Worm (Caenorhabditis elegans) whole organism, mixed stage, embryonic: ENCODE results near the gene K07F5.7.

Source experiments
- blmp-1 ChIP-seq: fragments of 150-350 bp; optimal IDR thresholded peaks from 2 replicates; lab custom pipeline; 2014; ENCODE audit warnings: missing biosample characterization, missing genetic modification characterization
- ceh-83 ChIP-seq: fragments of 200-800 bp; sonication (Bioruptor generic); optimal IDR thresholded peaks from 2 replicates; lab custom pipeline; 2018; ENCODE audit warnings: mild to moderate bottlenecking, missing genetic modification characterization, missing compliant biosample characterization
- ces-1 ChIP-seq: fragments of 150-350 bp; optimal IDR thresholded peaks from 2 replicates; lab custom pipeline; 2014; ENCODE audit warnings: missing biosample characterization, missing genetic modification reagents, missing genetic modification characterization
- elt-1 ChIP-seq: sonication (generic microtip); optimal IDR thresholded peaks from 2 replicates; lab custom pipeline; 2017; ENCODE audit warnings: missing genetic modification characterization, mild to moderate bottlenecking, missing compliant biosample characterization, antibody characterized with exemption, moderate library complexity, borderline replicate concordance; ENCODE audit not compliant: insufficient read depth
- hlh-1 ChIP-seq: fragments of 150-350 bp; optimal IDR thresholded peaks from 2 replicates; lab custom pipeline; 2014; ENCODE audit warnings: missing biosample characterization, missing genetic modification reagents, missing genetic modification characterization
- lin-13 ChIP-seq: fragments of 150-350 bp; optimal IDR thresholded peaks from 2 replicates; lab custom pipeline; 2014; ENCODE audit warnings: missing biosample characterization, missing genetic modification characterization
- mep-1 ChIP-seq: fragments of 150-350 bp; optimal IDR thresholded peaks from 2 replicates; lab custom pipeline; 2017; ENCODE audit warnings: missing biosample characterization, missing genetic modification reagents, missing genetic modification characterization, inconsistent platforms
- nhr-2 ChIP-seq: fragments of 150-350 bp; optimal IDR thresholded peaks from 2 replicates; lab custom pipeline; 2014; ENCODE audit warnings: missing biosample characterization, missing genetic modification characterization
- nhr-76 ChIP-seq: sonication (generic microtip); optimal IDR thresholded peaks from 2 replicates; lab custom pipeline; 2017; ENCODE audit warnings: missing biosample characterization, missing genetic modification characterization
- pha-4 ChIP-seq: fragments of 150-350 bp; optimal IDR thresholded peaks from 2 replicates; lab custom pipeline; 2018; ENCODE audit warnings: missing biosample characterization, missing genetic modification reagents, missing genetic modification characterization
- snpc-4 ChIP-seq: fragments of 150-350 bp; optimal IDR thresholded peaks from 2 replicates; lab custom pipeline; 2014; ENCODE audit warnings: missing biosample characterization, missing genetic modification characterization
- sptf-1 ChIP-seq: sonication (generic microtip); optimal IDR thresholded peaks from 2 replicates; lab custom pipeline; 2017; ENCODE audit warnings: mild to moderate bottlenecking, missing genetic modification characterization, moderate library complexity, missing compliant biosample characterization
- unc-39 ChIP-seq: fragments of 150-350 bp; optimal IDR thresholded peaks from 2 replicates; lab custom pipeline; 2014; ENCODE audit warnings: missing biosample characterization, missing genetic modification characterization
- unc-62 ChIP-seq: fragments of 150-350 bp; optimal IDR thresholded peaks from 2 replicates; lab custom pipeline; 2014; ENCODE audit warnings: missing biosample characterization, missing genetic modification reagents, missing genetic modification characterization

- TF ChIP-seq ceh-83 (GFP tag; lab: Kevin White, UChicago): no peak
- TF ChIP-seq elt-1 (tag; lab: Kevin White, UChicago): no peak
- no peak for TF ChIP-seq nhr-76 (tag; lab: Kevin White, UChicago)
- TF ChIP-seq unc-62 (GFP tag; lab: Kevin White, UChicago): no peak
- no peak for TF ChIP-seq blmp-1
- TF ChIP-seq lin-13 (tag; lab: Kevin White, UChicago): no peak
- TF ChIP-seq hlh-1 (tag; lab: Kevin White, UChicago): no peak
- no peak for TF ChIP-seq nhr-2
- TF ChIP-seq snpc-4 (tag; lab: Kevin White, UChicago): no peak
- no peak for TF ChIP-seq sptf-1 (tag; lab: Kevin White, UChicago)
- no peak for TF ChIP-seq pha-4 (tag; lab: Kevin White, UChicago)
- TF ChIP-seq ces-1 (GFP tag; lab: Kevin White, UChicago): no peak
- TF ChIP-seq mep-1: no peak
- no peak for TF ChIP-seq unc-39 (tag; lab: Kevin White, UChicago)
Measured at ce11 chrIV:9821621-9822020, 26.4 kb downstream of the K07F5.7 start, which contains the start of gene col-123.
